Fruit fly (Drosophila melanogaster) whole organism, embryonic: ENCODE data around the gene CG8191.
A peak's percentile ranks its signal among the peaks of the same experiment; 100 is the strongest.

Experiments
- Blimp-1 ChIP-seq: fragments of 200-800 bp; sonication (Bioruptor generic); optimal IDR thresholded peaks from 3 replicates; lab custom pipeline; 2018; ENCODE audit warnings: missing biosample characterization, missing genetic modification characterization, mild to moderate bottlenecking, moderate library complexity, missing genetic modification reagents
- Bteb2 ChIP-seq: fragments of 200-800 bp; sonication (Bioruptor generic); optimal IDR thresholded peaks from 2 replicates; lab custom pipeline; 2016; ENCODE audit warnings: missing biosample characterization, missing genetic modification characterization
- C15 ChIP-seq: fragments of 200-800 bp; sonication (Bioruptor generic); IDR thresholded peaks from 3 replicates; pipeline ENCODE4 v1.3.6; 2022; ENCODE audit warnings: missing biosample characterization, missing genetic modification characterization
- CG10366 ChIP-seq: fragments of 200-800 bp; sonication (Bioruptor generic); IDR thresholded peaks from 2 replicates; pipeline ENCODE4 v1.3.6; 2022; ENCODE audit warnings: missing biosample characterization, missing genetic modification characterization
- CG10959 ChIP-seq: fragments of 200-800 bp; sonication (Bioruptor generic); IDR thresholded peaks from 2 replicates; pipeline ENCODE4 v1.3.6; 2022; ENCODE audit warnings: missing biosample characterization, missing genetic modification characterization
- CG11085 ChIP-seq: fragments of 200-800 bp; sonication (Bioruptor generic); IDR thresholded peaks from 2 replicates; pipeline ENCODE4 v1.3.6; 2022; ENCODE audit warnings: missing biosample characterization, missing genetic modification characterization
- CG11456 ChIP-seq: fragments of 200-800 bp; sonication (Bioruptor generic); IDR thresholded peaks from 3 replicates; pipeline ENCODE4 v1.3.6; 2022; ENCODE audit warnings: missing biosample characterization, missing genetic modification characterization
- CG11560 ChIP-seq: fragments of 200-800 bp; sonication (Bioruptor generic); IDR thresholded peaks from 3 replicates; pipeline ENCODE4 v1.3.6; 2022; ENCODE audit warnings: missing biosample characterization, missing genetic modification characterization
- CG12219 ChIP-seq: fragments of 200-800 bp; sonication (Bioruptor generic); optimal IDR thresholded peaks from 3 replicates; lab custom pipeline; 2018; ENCODE audit warnings: missing biosample characterization, mild to moderate bottlenecking, missing genetic modification characterization
- CG12299 ChIP-seq: fragments of 200-800 bp; sonication (Bioruptor generic); optimal IDR thresholded peaks from 2 replicates; lab custom pipeline; 2018; ENCODE audit warnings: missing biosample characterization, mild to moderate bottlenecking, missing genetic modification characterization
- CG1233 ChIP-seq: fragments of 200-800 bp; sonication (Bioruptor generic); optimal IDR thresholded peaks from 4 replicates; lab custom pipeline; 2018; ENCODE audit warnings: missing biosample characterization, mild to moderate bottlenecking, missing genetic modification characterization
- CG12391 ChIP-seq: fragments of 200-800 bp; sonication (Bioruptor generic); optimal IDR thresholded peaks from 3 replicates; lab custom pipeline; 2018; ENCODE audit warnings: missing biosample characterization, mild to moderate bottlenecking, missing genetic modification characterization, moderate library complexity
- CG12942 ChIP-seq: fragments of 200-800 bp; sonication (Bioruptor generic); optimal IDR thresholded peaks from 3 replicates; lab custom pipeline; 2016; ENCODE audit warnings: missing biosample characterization, missing genetic modification characterization
- CG13624 ChIP-seq: fragments of 200-800 bp; sonication (Bioruptor generic); optimal IDR thresholded peaks from 2 replicates; lab custom pipeline; 2016; ENCODE audit warnings: missing biosample characterization, missing genetic modification characterization
- CG15696 ChIP-seq: fragments of 200-800 bp; sonication (Bioruptor generic); optimal IDR thresholded peaks from 2 replicates; lab custom pipeline; 2019; ENCODE audit warnings: missing biosample characterization, mild to moderate bottlenecking, missing genetic modification characterization, moderate library complexity
- CG18262 ChIP-seq: fragments of 200-800 bp; optimal IDR thresholded peaks from 3 replicates; lab custom pipeline; 2019; ENCODE audit warnings: missing biosample characterization, mild to moderate bottlenecking, missing genetic modification characterization, moderate library complexity
- CG30431 ChIP-seq: fragments of 200-800 bp; sonication (Bioruptor generic); optimal IDR thresholded peaks from 2 replicates; lab custom pipeline; 2017; ENCODE audit warnings: missing biosample characterization, missing genetic modification characterization
- CG31365 ChIP-seq: fragments of 200-800 bp; sonication (Bioruptor generic); optimal IDR thresholded peaks from 2 replicates; lab custom pipeline; 2018; ENCODE audit warnings: missing biosample characterization, mild to moderate bottlenecking, missing genetic modification characterization
- CG32767 ChIP-seq: fragments of 200-800 bp; sonication (Bioruptor generic); IDR thresholded peaks from 2 replicates; pipeline ENCODE4 v1.3.6; 2022; ENCODE audit warnings: missing biosample characterization, missing genetic modification characterization
- CG3281 ChIP-seq: fragments of 200-800 bp; sonication (Bioruptor generic); optimal IDR thresholded peaks from 3 replicates; lab custom pipeline; 2017; ENCODE audit warnings: missing biosample characterization, mild to moderate bottlenecking, missing genetic modification characterization
- CG8089 ChIP-seq: fragments of 200-800 bp; sonication (Bioruptor generic); optimal IDR thresholded peaks from 3 replicates; lab custom pipeline; 2016; ENCODE audit warnings: missing biosample characterization, missing genetic modification characterization
- CG8281 ChIP-seq: fragments of 200-800 bp; sonication (Bioruptor generic); optimal IDR thresholded peaks from 2 replicates; lab custom pipeline; 2018; ENCODE audit warnings: missing biosample characterization, mild to moderate bottlenecking, missing genetic modification characterization, moderate library complexity
- CG9437 ChIP-seq: fragments of 200-800 bp; sonication (Bioruptor generic); optimal IDR thresholded peaks from 2 replicates; lab custom pipeline; 2018; ENCODE audit warnings: missing biosample characterization, mild to moderate bottlenecking, missing genetic modification characterization
- Hand ChIP-seq: fragments of 200-800 bp; sonication (Bioruptor generic); optimal IDR thresholded peaks from 2 replicates; lab custom pipeline; 2017; ENCODE audit warnings: mild to moderate bottlenecking, missing biosample characterization, missing genetic modification reagents, missing genetic modification characterization
- Hey ChIP-seq: fragments of 200-800 bp; sonication (Bioruptor generic); optimal IDR thresholded peaks from 3 replicates; lab custom pipeline; 2018; ENCODE audit warnings: missing biosample characterization, mild to moderate bottlenecking, missing genetic modification characterization
- Hsf ChIP-seq: fragments of 200-800 bp; sonication (Bioruptor generic); optimal IDR thresholded peaks from 3 replicates; lab custom pipeline; 2016; ENCODE audit warnings: missing biosample characterization, missing genetic modification characterization
- MBD-R2 ChIP-seq: fragments of 200-800 bp; sonication (Bioruptor generic); IDR thresholded peaks from 2 replicates; pipeline ENCODE4 v1.3.6; 2022; ENCODE audit warnings: missing biosample characterization, missing genetic modification characterization
- Nf-YC ChIP-seq: fragments of 200-800 bp; optimal IDR thresholded peaks from 3 replicates; lab custom pipeline; 2019; ENCODE audit warnings: missing biosample characterization, mild to moderate bottlenecking, missing genetic modification characterization, moderate library complexity
- Rfx ChIP-seq: fragments of 200-800 bp; sonication (Bioruptor generic); IDR thresholded peaks from 2 replicates; pipeline ENCODE4 v1.3.6; 2022; ENCODE audit warnings: missing biosample characterization, missing genetic modification characterization
- Six4 ChIP-seq: fragments of 200-800 bp; sonication (Bioruptor generic); optimal IDR thresholded peaks from 2 replicates; lab custom pipeline; 2016; ENCODE audit warnings: missing biosample characterization, missing genetic modification characterization
- Tbp ChIP-seq: fragments of >200 bp; optimal IDR thresholded peaks from 2 replicates; lab custom pipeline; 2018; ENCODE audit warnings: missing biosample characterization, missing genetic modification characterization
- abd-A ChIP-seq: fragments of 200-800 bp; sonication (Bioruptor generic); optimal IDR thresholded peaks from 3 replicates; lab custom pipeline; 2019; ENCODE audit warnings: missing biosample characterization, mild to moderate bottlenecking, missing genetic modification characterization, moderate library complexity
- amos ChIP-seq: fragments of 200-800 bp; sonication (Bioruptor generic); IDR thresholded peaks from 2 replicates; pipeline ENCODE4 v1.3.6; 2022; ENCODE audit warnings: missing biosample characterization, missing genetic modification characterization; ENCODE audit not compliant: partially characterized antibody
- cato ChIP-seq: fragments of 200-800 bp; sonication (Bioruptor generic); optimal IDR thresholded peaks from 2 replicates; lab custom pipeline; 2016; ENCODE audit warnings: missing biosample characterization, missing genetic modification characterization, borderline replicate concordance
- chn ChIP-seq: fragments of 200-800 bp; sonication (Bioruptor generic); optimal IDR thresholded peaks from 2 replicates; lab custom pipeline; 2016; ENCODE audit warnings: missing biosample characterization, missing genetic modification characterization
- crp ChIP-seq, 2 experiments: fragments of 200-800 bp; sonication (Bioruptor generic); optimal IDR thresholded peaks; 2 replicates in 1 of 2; 3 replicates in 1 of 2; lab custom pipeline; 2017; ENCODE audit warnings: missing biosample characterization in 2 of 2, missing genetic modification characterization in 2 of 2, mild to moderate bottlenecking in 1 of 2, moderate library complexity in 1 of 2
- ftz-f1 ChIP-seq: fragments of 200-800 bp; sonication (Bioruptor generic); optimal IDR thresholded peaks from 2 replicates; lab custom pipeline; 2016; ENCODE audit warnings: missing biosample characterization, missing genetic modification characterization
- gsb ChIP-seq: fragments of 200-800 bp; sonication (Bioruptor generic); IDR thresholded peaks from 2 replicates; pipeline ENCODE4 v1.3.6; 2022; ENCODE audit warnings: missing biosample characterization, missing genetic modification characterization
- hbn ChIP-seq: fragments of 200-800 bp; sonication (Bioruptor generic); IDR thresholded peaks from 2 replicates; pipeline ENCODE4 v1.3.6; 2022; ENCODE audit warnings: missing biosample characterization, missing genetic modification characterization; ENCODE audit not compliant: partially characterized antibody
- jing ChIP-seq: fragments of 200-800 bp; sonication (Bioruptor generic); optimal IDR thresholded peaks from 2 replicates; lab custom pipeline; 2018; ENCODE audit warnings: missing biosample characterization, mild to moderate bottlenecking, missing genetic modification characterization
- kah ChIP-seq: fragments of 200-800 bp; sonication (Bioruptor generic); optimal IDR thresholded peaks from 2 replicates; lab custom pipeline; 2018; ENCODE audit warnings: missing biosample characterization, mild to moderate bottlenecking, missing genetic modification characterization
- kay ChIP-seq: fragments of 200-800 bp; sonication (Bioruptor generic); optimal IDR thresholded peaks from 2 replicates; lab custom pipeline; 2016; ENCODE audit warnings: missing biosample characterization, missing genetic modification characterization
- lab ChIP-seq: fragments of 200-800 bp; sonication (Bioruptor generic); optimal IDR thresholded peaks from 3 replicates; lab custom pipeline; 2017; ENCODE audit warnings: missing biosample characterization, missing genetic modification characterization, mild to moderate bottlenecking, moderate library complexity, missing genetic modification reagents
- repo ChIP-seq: fragments of 200-800 bp; sonication (Bioruptor generic); optimal IDR thresholded peaks from 2 replicates; lab custom pipeline; 2016; ENCODE audit warnings: missing biosample characterization, missing genetic modification characterization
- row ChIP-seq: fragments of 200-800 bp; sonication (Bioruptor generic); IDR thresholded peaks from 3 replicates; pipeline ENCODE4 v1.3.6; 2022; ENCODE audit warnings: missing biosample characterization, missing genetic modification characterization
- shn ChIP-seq: fragments of 200-800 bp; sonication (Bioruptor generic); optimal IDR thresholded peaks from 3 replicates; lab custom pipeline; 2016; ENCODE audit warnings: missing biosample characterization, missing genetic modification characterization
- sima ChIP-seq: fragments of 200-800 bp; sonication (Bioruptor generic); optimal IDR thresholded peaks from 2 replicates; lab custom pipeline; 2016; ENCODE audit warnings: missing biosample characterization, missing genetic modification characterization
- so ChIP-seq: fragments of 200-800 bp; sonication (Bioruptor generic); IDR thresholded peaks from 3 replicates; pipeline ENCODE4 v1.3.6; 2022; ENCODE audit warnings: missing biosample characterization, missing genetic modification characterization
- trem ChIP-seq: fragments of 200-800 bp; optimal IDR thresholded peaks from 3 replicates; lab custom pipeline; 2019; ENCODE audit warnings: missing biosample characterization, mild to moderate bottlenecking, missing genetic modification characterization, moderate library complexity
- vfl ChIP-seq: fragments of 200-800 bp; sonication (Bioruptor generic); optimal IDR thresholded peaks from 2 replicates; lab custom pipeline; 2016; ENCODE audit warnings: missing biosample characterization, missing genetic modification characterization

Gene CG8191

DNA sequence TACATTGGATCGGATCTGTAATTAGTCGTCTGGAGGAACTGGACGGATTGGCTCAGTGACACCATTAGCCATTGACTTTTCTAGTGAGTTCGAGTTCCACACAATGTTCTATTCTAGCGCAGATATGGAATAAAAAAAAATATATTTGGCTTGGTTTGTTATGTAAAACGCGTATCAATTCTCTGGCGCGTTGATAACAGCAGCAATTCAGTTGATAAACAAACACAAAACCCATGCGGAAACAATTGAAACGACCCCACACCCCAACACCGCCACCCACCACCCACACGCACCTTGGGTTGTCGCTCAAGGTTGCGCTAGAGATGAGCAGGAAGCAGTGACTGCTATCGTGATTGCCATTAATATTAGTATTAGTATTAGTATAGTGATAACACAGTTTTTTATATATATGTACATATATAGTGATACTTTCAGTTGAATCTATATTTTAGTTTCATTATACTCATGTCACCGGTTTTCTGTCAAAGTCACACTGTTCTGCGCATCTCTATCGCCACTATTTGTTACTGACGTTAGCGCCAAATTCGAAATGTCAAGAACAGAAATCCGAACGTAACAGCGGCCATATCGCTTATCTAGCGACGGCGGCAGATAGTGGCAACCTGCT lies 34.3 kb upstream of the CG8191 start (continued):
- peak; percentile 91 for TF ChIP-seq CG11085 (GFP tag; lab: Robert Waterston, UW)
- peak; percentile 87 for TF ChIP-seq MBD-R2 (GFP tag; lab: Robert Waterston, UW)
- peak; percentile 90 for TF ChIP-seq C15 (GFP tag; lab: Robert Waterston, UW)
- no peak for TF ChIP-seq CG8089
- TF ChIP-seq CG31365 (tag; lab: Kevin White, UChicago), result peak; percentile 70
- TF ChIP-seq Hand (GFP tag; lab: Kevin White, UChicago), result peak; percentile 81
- TF ChIP-seq repo, result no peak
- no peak for TF ChIP-seq hbn
- peak; percentile 94 for TF ChIP-seq CG12299 (tag; lab: Kevin White, UChicago)
- peak; percentile 93 for TF ChIP-seq CG12391 (tag; lab: Kevin White, UChicago)
- peak; percentile 90 for TF ChIP-seq gsb (GFP tag; lab: Robert Waterston, UW)
- peak; percentile 77 for TF ChIP-seq vfl (GFP tag; lab: Kevin White, UChicago)
- peak; percentile 98 for TF ChIP-seq lab (GFP tag; lab: Kevin White, UChicago)
- peak; percentile 77 for TF ChIP-seq kay
- TF ChIP-seq CG9437 (GFP tag; lab: Kevin White, UChicago), result peak; percentile 77
- no peak for TF ChIP-seq sima (GFP tag; lab: Kevin White, UChicago)
- TF ChIP-seq CG12942 (GFP tag; lab: Kevin White, UChicago), result peak; percentile 85
- TF ChIP-seq crp (GFP tag; optimal IDR thresholded peaks at IDR 0.05; lab: Kevin White, UChicago), result no peak
- peak; percentile 87 for TF ChIP-seq chn (GFP tag; lab: Kevin White, UChicago)
- TF ChIP-seq Six4 (GFP tag; lab: Kevin White, UChicago), result peak; percentile 84
- TF ChIP-seq abd-A (tag; lab: Kevin White, UChicago), result no peak
- peak; percentile 94 for TF ChIP-seq CG3281 (GFP tag; lab: Kevin White, UChicago)
- TF ChIP-seq CG15696 (tag; lab: Kevin White, UChicago), result peak; percentile 84
- TF ChIP-seq Nf-YC, result peak; percentile 76
- TF ChIP-seq CG1233 (GFP tag; lab: Kevin White, UChicago), result peak; percentile 88
- peak; percentile 78 for TF ChIP-seq cato (GFP tag; lab: Kevin White, UChicago)
- peak; percentile 80 for TF ChIP-seq trem
- TF ChIP-seq CG8281 (tag; lab: Kevin White, UChicago), result peak; percentile 81
- TF ChIP-seq CG32767 (GFP tag; lab: Robert Waterston, UW), result peak; percentile 84
- peak; percentile 74 for TF ChIP-seq CG30431 (GFP tag; lab: Kevin White, UChicago)
- peak; percentile 93 for TF ChIP-seq CG11456 (GFP tag; lab: Robert Waterston, UW)
- peak; percentile 87 for TF ChIP-seq CG18262
- peak; percentile 51 for TF ChIP-seq Hey (tag; lab: Kevin White, UChicago)
- peak; percentile 87 for TF ChIP-seq Blimp-1 (GFP tag; lab: Kevin White, UChicago)
- no peak for TF ChIP-seq shn (GFP tag; lab: Kevin White, UChicago)
- TF ChIP-seq CG13624 (GFP tag; lab: Kevin White, UChicago), result peak; percentile 67
- peak; percentile 76 for TF ChIP-seq jing
- TF ChIP-seq ftz-f1, result peak; percentile 99
- TF ChIP-seq Bteb2 (GFP tag; lab: Kevin White, UChicago), result peak; percentile 25
- peak; percentile 84 for TF ChIP-seq Hsf (GFP tag; lab: Kevin White, UChicago)
- no peak for TF ChIP-seq Tbp (GFP tag; lab: Kevin White, UChicago)
- peak; percentile 83 for TF ChIP-seq CG12219 (GFP tag; lab: Kevin White, UChicago)
- peak; percentile 97 for TF ChIP-seq row (GFP tag; lab: Robert Waterston, UW)
- peak; percentile 97 for TF ChIP-seq Rfx
- peak; percentile 85 for TF ChIP-seq so (GFP tag; lab: Robert Waterston, UW)
- peak; percentile 85 for TF ChIP-seq CG11560 (tag; lab: Robert Waterston, UW)
- peak; percentile 20; the same call in 1 of the 2 replicates for TF ChIP-seq amos
- peak; percentile 91 for TF ChIP-seq CG10959
- TF ChIP-seq kah (GFP tag; lab: Kevin White, UChicago), result peak; percentile 67
- TF ChIP-seq CG10366 (GFP tag; lab: Robert Waterston, UW), result peak; percentile 92
